Worm (Caenorhabditis elegans): Measurements from ENCODE around the gene ttr-49.
A peak's percentile ranks its signal among the peaks of the same experiment; 100 is the strongest.

The ttr-49 gene

ce11 chrV:9375378-9375777 lies 19.1 kb upstream of the ttr-49 start, which contains the start of gene E02C12.9:
E02C12.9 (minus strand) TSS chrV:9375478.
- TF ChIP-seq lin-39 (tag; optimal IDR thresholded peaks at IDR 0.05) = no peak
- TF ChIP-seq nhr-77 (tag; optimal IDR thresholded peaks at IDR 0.05) = no peak
- no peak for TF ChIP-seq nhr-12 (tag; optimal IDR thresholded peaks at IDR 0.05)
- no peak for TF ChIP-seq mab-5 (tag; optimal IDR thresholded peaks at IDR 0.05)

- no peak for TF ChIP-seq unc-62 (GFP tag; optimal IDR thresholded peaks at IDR 0.05)
- TF ChIP-seq nhr-11 (tag; optimal IDR thresholded peaks at IDR 0.05) = no peak
- TF ChIP-seq alr-1 (tag; optimal IDR thresholded peaks at IDR 0.05) = no peak
- TF ChIP-seq zag-1 (tag; optimal IDR thresholded peaks at IDR 0.05) = no peak
- no peak for TF ChIP-seq nhr-237 (tag; optimal IDR thresholded peaks at IDR 0.05)
- TF ChIP-seq elt-1 (tag; optimal IDR thresholded peaks at IDR 0.05) = no peak
- no peak for TF ChIP-seq lsy-2 (tag; optimal IDR thresholded peaks at IDR 0.05)
- no peak for TF ChIP-seq blmp-1 (tag; optimal IDR thresholded peaks at IDR 0.05; ENCODE audit: insufficient read depth)
- TF ChIP-seq sma-3 (GFP tag; optimal IDR thresholded peaks at IDR 0.05) = no peak
- TF ChIP-seq ama-1 (optimal IDR thresholded peaks at IDR 0.05) = no peak
- no peak for TF ChIP-seq R02D3.7 (tag; optimal IDR thresholded peaks at IDR 0.05)
- TF ChIP-seq peb-1 (tag; optimal IDR thresholded peaks at IDR 0.05) = no peak
- TF ChIP-seq fos-1 (tag; optimal IDR thresholded peaks at IDR 0.05) = peak; percentile 93
- TF ChIP-seq egl-27 (tag; optimal IDR thresholded peaks at IDR 0.05) = no peak
- TF ChIP-seq crh-2 (tag; optimal IDR thresholded peaks at IDR 0.05) = peak; percentile 24
- TF ChIP-seq nhr-25 (tag; optimal IDR thresholded peaks at IDR 0.05) = no peak
- TF ChIP-seq lin-11 (tag; optimal IDR thresholded peaks at IDR 0.05) = no peak
- no peak for TF ChIP-seq C34F6.9 (tag; optimal IDR thresholded peaks at IDR 0.05)
- TF ChIP-seq nhr-77 (tag; optimal IDR thresholded peaks at IDR 0.05) = no peak
- TF ChIP-seq sma-9 (GFP tag; optimal IDR thresholded peaks at IDR 0.05) = peak; percentile 16
- TF ChIP-seq sma-9 (tag; optimal IDR thresholded peaks at IDR 0.05) = no peak
- peak; percentile 24 for TF ChIP-seq nhr-129 (tag; optimal IDR thresholded peaks at IDR 0.05)
- TF ChIP-seq F13H6.1 (tag; optimal IDR thresholded peaks at IDR 0.05) = no peak
- TF ChIP-seq snpc-4 (tag; optimal IDR thresholded peaks at IDR 0.05) = no peak
- no peak for TF ChIP-seq mbf-1 (tag; optimal IDR thresholded peaks at IDR 0.05)
These were observed 17.2 kb upstream of the ttr-49 start, which contains the start of gene E02C12.8 for ce11 chrV:9373473-9373872. E02C12.8 (minus strand) TSS chrV:9373613.

- TF ChIP-seq ztf-1 (GFP tag; conservative IDR thresholded peaks at IDR 0.05) = no peak
- no peak for TF ChIP-seq snpc-4 (tag; optimal IDR thresholded peaks at IDR 0.05)
- no peak for TF ChIP-seq alr-1 (tag; optimal IDR thresholded peaks at IDR 0.05)
- no peak for TF ChIP-seq egl-27 (tag; optimal IDR thresholded peaks at IDR 0.05)
- TF ChIP-seq unc-55 (GFP tag; optimal IDR thresholded peaks at IDR 0.05) = no peak
- no peak for TF ChIP-seq lin-11 (tag; optimal IDR thresholded peaks at IDR 0.05)
- TF ChIP-seq unc-39 (tag; optimal IDR thresholded peaks at IDR 0.05) = no peak
- no peak for TF ChIP-seq sem-4 (tag; optimal IDR thresholded peaks at IDR 0.05)
- no peak for TF ChIP-seq nhr-77 (tag; optimal IDR thresholded peaks at IDR 0.05)
- TF ChIP-seq aly-2 (tag; optimal IDR thresholded peaks at IDR 0.05) = no peak
These were observed 14.7 kb upstream of the ttr-49 start, which contains the start of gene E02C12.6 for ce11 chrV:9370986-9371385. E02C12.6 (minus strand) TSS chrV:9371086.

- TF ChIP-seq ztf-4 (tag; optimal IDR thresholded peaks at IDR 0.05) (no peak), sma-9 (GFP tag; optimal IDR thresholded peaks at IDR 0.05) (no peak), sma-9 (tag; optimal IDR thresholded peaks at IDR 0.05) (no peak), snpc-4 (tag; optimal IDR thresholded peaks at IDR 0.05) (no peak), elt-3 (tag; optimal IDR thresholded peaks at IDR 0.05) (no peak), C34F6.9 (tag; optimal IDR thresholded peaks at IDR 0.05) (no peak), sem-4 (tag; optimal IDR thresholded peaks at IDR 0.05) (no peak)
These were observed 3.4 kb upstream of the ttr-49 start, which contains the start of gene gpa-3 for ce11 chrV:9359674-9360073. gpa-3 (minus strand) TSS chrV:9359774.

- TF ChIP-seq nhr-77 (tag; optimal IDR thresholded peaks at IDR 0.05) (no peak), lin-13 (GFP tag; optimal IDR thresholded peaks at IDR 0.05) (no peak), sma-3 (GFP tag; optimal IDR thresholded peaks at IDR 0.05) (no peak), gmeb-1 (tag; optimal IDR thresholded peaks at IDR 0.05) (no peak), nhr-21 (tag; optimal IDR thresholded peaks at IDR 0.05) (no peak), elt-3 (tag; optimal IDR thresholded peaks at IDR 0.05) (no peak), ama-1 (optimal IDR thresholded peaks at IDR 0.05) (no peak), nhr-10 (tag; optimal IDR thresholded peaks at IDR 0.05) (no peak), peb-1 (tag; optimal IDR thresholded peaks at IDR 0.05) (no peak), alr-1 (tag; optimal IDR thresholded peaks at IDR 0.05) (no peak), mab-5 (tag; optimal IDR thresholded peaks at IDR 0.05) (no peak), ztf-1 (GFP tag; conservative IDR thresholded peaks at IDR 0.05) (no peak), fos-1 (tag; optimal IDR thresholded peaks at IDR 0.05) (no peak), sem-4 (tag; optimal IDR thresholded peaks at IDR 0.05) (no peak), F13H6.1 (tag; optimal IDR thresholded peaks at IDR 0.05) (no peak), snpc-4 (tag; optimal IDR thresholded peaks at IDR 0.05) (no peak)
These were observed 944 bp downstream of the ttr-49 start, which contains the start of gene ttr-40 for ce11 chrV:9355371-9355770. ttr-40 (minus strand) TSS chrV:9355471.

Data from whole organism, L2 larva.